Worm (Caenorhabditis elegans) whole organism, L4 larva: ENCODE data around the gene ent-2.

Experiments used
- D1046.2 ChIP-seq: fragments of 200-800 bp; sonication (Bioruptor generic); IDR thresholded peaks from 2 replicates; pipeline ENCODE4 v1.3.6; 2022; ENCODE audit warnings: missing genetic modification characterization, missing compliant biosample characterization
- F10B5.3 ChIP-seq: sonication (generic microtip); optimal IDR thresholded peaks from 2 replicates; lab custom pipeline; 2016; ENCODE audit warnings: mild to moderate bottlenecking, missing genetic modification characterization, missing compliant biosample characterization
- F26F4.8 ChIP-seq: fragments of 200-800 bp; sonication (Bioruptor generic); conservative IDR thresholded peaks from 2 replicates; pipeline ENCODE4 v1.3.6; 2022; ENCODE audit warnings: missing genetic modification characterization, missing compliant biosample characterization
- F44E2.7 ChIP-seq: fragments of 200-800 bp; sonication (Bioruptor generic); IDR thresholded peaks from 2 replicates; pipeline ENCODE4 v2.1.2; 2022; ENCODE audit warnings: missing genetic modification characterization, missing compliant biosample characterization
- T26A8.4 ChIP-seq: fragments of 200-800 bp; sonication (Bioruptor generic); IDR thresholded peaks from 2 replicates; pipeline ENCODE4 v1.3.6; 2022; ENCODE audit warnings: missing genetic modification characterization, missing compliant biosample characterization
- Y48G9A.11 ChIP-seq: fragments of 200-800 bp; sonication (Bioruptor generic); IDR thresholded peaks from 2 replicates; pipeline ENCODE4 v1.3.6; 2022; ENCODE audit warnings: missing genetic modification reagents, missing genetic modification characterization, missing compliant biosample characterization
- Y5F2A.4 ChIP-seq: fragments of 200-800 bp; sonication (Bioruptor generic); optimal IDR thresholded peaks from 2 replicates; lab custom pipeline; 2018; ENCODE audit warnings: mild to moderate bottlenecking, missing genetic modification characterization, missing compliant biosample characterization
- aha-1 ChIP-seq: fragments of 150-350 bp; peaks from one replicate; lab custom pipeline; 2014; ENCODE audit warnings: missing biosample characterization, missing genetic modification characterization
- ceh-62 ChIP-seq: sonication (generic microtip); optimal IDR thresholded peaks from 2 replicates; lab custom pipeline; 2017; ENCODE audit warnings: missing biosample characterization, missing genetic modification characterization
- ces-1 ChIP-seq: fragments of 150-350 bp; sonication (generic microtip); optimal IDR thresholded peaks from 4 replicates; lab custom pipeline; 2014; ENCODE audit warnings: missing biosample characterization, missing genetic modification reagents, missing genetic modification characterization
- cey-2 ChIP-seq: sonication (generic microtip); optimal IDR thresholded peaks from 3 replicates; lab custom pipeline; 2017; ENCODE audit warnings: missing genetic modification characterization, mild to moderate bottlenecking, missing compliant biosample characterization, antibody characterized with exemption, borderline replicate concordance; ENCODE audit not compliant: insufficient read depth
- ctbp-1 ChIP-seq: fragments of 200-800 bp; sonication (Bioruptor generic); IDR thresholded peaks from 2 replicates; pipeline ENCODE4 v1.3.6; 2022; ENCODE audit warnings: missing genetic modification reagents, missing genetic modification characterization, missing compliant biosample characterization
- daf-16 ChIP-seq, 3 experiments: sonication (generic microtip); optimal IDR thresholded peaks; 2 replicates each; lab custom pipeline; 2016 to 2017; ENCODE audit warnings: missing genetic modification characterization in 3 of 3, missing genetic modification reagents in 3 of 3, mild to moderate bottlenecking in 2 of 3, missing compliant biosample characterization in 2 of 3, missing biosample characterization in 1 of 3, moderate library complexity in 1 of 3
- daf-19 ChIP-seq: fragments of 200-800 bp; sonication (Bioruptor generic); conservative IDR thresholded peaks from 2 replicates; pipeline ENCODE4 v1.3.6; 2022; ENCODE audit warnings: missing genetic modification characterization, missing compliant biosample characterization
- daf-8 ChIP-seq: fragments of 200-800 bp; sonication (Bioruptor generic); IDR thresholded peaks from 2 replicates; pipeline ENCODE4 v1.3.6; 2022; ENCODE audit warnings: missing genetic modification characterization, missing compliant biosample characterization
- dmd-9 ChIP-seq: fragments of 200-800 bp; sonication (Bioruptor generic); IDR thresholded peaks from 2 replicates; pipeline ENCODE4 v1.3.6; 2022; ENCODE audit warnings: missing genetic modification reagents, missing genetic modification characterization, missing compliant biosample characterization
- egl-27 ChIP-seq: sonication (generic microtip); optimal IDR thresholded peaks from 3 replicates; lab custom pipeline; 2017; ENCODE audit warnings: missing biosample characterization, missing genetic modification reagents, missing genetic modification characterization
- lin-13 ChIP-seq: fragments of 150-350 bp; optimal IDR thresholded peaks from 2 replicates; lab custom pipeline; 2014; ENCODE audit warnings: missing biosample characterization, missing genetic modification reagents, missing genetic modification characterization
- mdl-1 ChIP-seq, 2 experiments: fragments of 150-350 bp in 1 of 2; sonication (generic microtip) in 1 of 2; optimal IDR thresholded peaks; 2 replicates each; lab custom pipeline; 2014 to 2017; ENCODE audit warnings: missing biosample characterization in 2 of 2, missing genetic modification characterization in 2 of 2
- mes-2 ChIP-seq: sonication (generic microtip); optimal IDR thresholded peaks from 2 replicates; lab custom pipeline; 2016; ENCODE audit warnings: missing genotype, mild to moderate bottlenecking, missing genetic modification characterization, missing compliant biosample characterization; ENCODE audit not compliant: poor library complexity, severe bottlenecking
- mxl-2 ChIP-seq: fragments of 200-800 bp; sonication (Bioruptor generic); conservative IDR thresholded peaks from 2 replicates; pipeline ENCODE4 v1.3.6; 2022; ENCODE audit warnings: missing genetic modification reagents, missing genetic modification characterization, missing compliant biosample characterization
- nhr-102 ChIP-seq: sonication (generic microtip); optimal IDR thresholded peaks from 2 replicates; lab custom pipeline; 2016; ENCODE audit warnings: mild to moderate bottlenecking, missing genetic modification characterization, moderate library complexity, missing compliant biosample characterization
- nhr-111 ChIP-seq: fragments of 200-800 bp; sonication (Bioruptor generic); optimal IDR thresholded peaks from 2 replicates; lab custom pipeline; 2018; ENCODE audit warnings: mild to moderate bottlenecking, missing genetic modification characterization, missing compliant biosample characterization
- nhr-237 ChIP-seq: sonication (generic microtip); optimal IDR thresholded peaks from 2 replicates; lab custom pipeline; 2017; ENCODE audit warnings: missing biosample characterization, missing genetic modification characterization
- nhr-28 ChIP-seq: fragments of 150-350 bp; optimal IDR thresholded peaks from 2 replicates; lab custom pipeline; 2014; ENCODE audit warnings: missing biosample characterization, missing genetic modification characterization
- nhr-42 ChIP-seq: fragments of 200-800 bp; sonication (Bioruptor generic); IDR thresholded peaks from 2 replicates; pipeline ENCODE4 v1.3.6; 2022; ENCODE audit warnings: missing genetic modification characterization, missing compliant biosample characterization
- nhr-48 ChIP-seq: sonication (generic microtip); optimal IDR thresholded peaks from 2 replicates; lab custom pipeline; 2016; ENCODE audit warnings: mild to moderate bottlenecking, missing genetic modification characterization, missing compliant biosample characterization
- php-3 ChIP-seq: fragments of 200-800 bp; sonication (Bioruptor generic); IDR thresholded peaks from 2 replicates; pipeline ENCODE4 v1.3.6; 2022; ENCODE audit warnings: missing genetic modification reagents, missing genetic modification characterization, missing compliant biosample characterization
- rbr-2 ChIP-seq: sonication (generic microtip); optimal IDR thresholded peaks from 2 replicates; lab custom pipeline; 2016; ENCODE audit warnings: missing genotype, missing genetic modification characterization, missing compliant biosample characterization
- saeg-2 ChIP-seq: fragments of 200-800 bp; sonication (Bioruptor generic); IDR thresholded peaks from 2 replicates; pipeline ENCODE4 v1.3.6; 2022; ENCODE audit warnings: missing genetic modification reagents, missing genetic modification characterization, missing compliant biosample characterization
- sdz-12 ChIP-seq: fragments of 200-800 bp; sonication (Bioruptor generic); optimal IDR thresholded peaks from 2 replicates; lab custom pipeline; 2018; ENCODE audit warnings: mild to moderate bottlenecking, missing genetic modification characterization, missing compliant biosample characterization
- set-16 ChIP-seq: fragments of 200-800 bp; sonication (Bioruptor generic); IDR thresholded peaks from 2 replicates; pipeline ENCODE4 v1.3.6; 2022; ENCODE audit warnings: missing genetic modification reagents, missing genetic modification characterization, missing compliant biosample characterization
- snpc-1.2 ChIP-seq: fragments of 200-800 bp; sonication (Bioruptor generic); IDR thresholded peaks from 2 replicates; pipeline ENCODE4 v1.3.6; 2022; ENCODE audit warnings: missing genetic modification reagents, missing genetic modification characterization, missing compliant biosample characterization
- unc-39 ChIP-seq: sonication (generic microtip); optimal IDR thresholded peaks from 2 replicates; lab custom pipeline; 2017; ENCODE audit warnings: missing biosample characterization, missing genetic modification characterization
- vab-7 ChIP-seq: fragments of 200-800 bp; sonication (Bioruptor generic); IDR thresholded peaks from 2 replicates; pipeline ENCODE4 v1.3.6; 2022; ENCODE audit warnings: missing genetic modification reagents, missing genetic modification characterization, missing compliant biosample characterization
- zag-1 ChIP-seq: fragments of 150-350 bp; optimal IDR thresholded peaks from 2 replicates; lab custom pipeline; 2014; ENCODE audit warnings: missing biosample characterization, missing genetic modification characterization

The ent-2 gene

ce11 chrX:15650428-15650827, 49.6 kb downstream of the ent-2 start:
- TF ChIP-seq set-16 (GFP tag; lab: Robert Waterston, UW) (peak; percentile 90), nhr-28 (tag; lab: Kevin White, UChicago) (no peak), dmd-9 (GFP tag; lab: Robert Waterston, UW) (0 out of 2 replicates have a peak, but pooled peaks have one; percentile 15), aha-1 (tag; lab: Kevin White, UChicago) (peak; percentile 9)
- TF ChIP-seq, all 104 proteins: peak for 3

DNA sequence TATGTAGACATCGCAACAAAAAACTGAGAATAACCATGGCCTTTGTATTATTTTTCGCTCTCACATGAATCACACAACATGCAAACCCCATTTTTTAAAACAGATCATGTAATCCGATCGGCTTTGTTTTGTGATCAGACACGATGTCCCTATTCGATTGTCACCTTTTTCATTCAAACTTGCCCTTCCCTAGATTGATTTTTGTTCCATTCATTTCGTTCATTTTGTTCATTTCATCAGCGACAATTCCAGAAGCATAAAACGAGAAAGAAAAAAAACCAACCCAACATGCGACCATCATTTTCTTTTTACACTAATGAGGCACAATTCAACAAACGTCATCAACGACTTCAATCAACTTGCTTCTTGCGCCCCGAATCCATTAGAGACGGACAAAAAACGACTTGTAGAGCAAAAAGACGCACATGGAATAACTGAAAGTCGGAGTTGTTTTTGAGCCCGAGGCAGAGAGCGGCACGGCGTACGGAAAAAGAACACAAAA, 50.1 kb downstream of the ent-2 start, which contains the start of gene F59D12.3:
TSS of gene F59D12.3 (minus strand) at position 51 of the 502 bp plus-strand sequence.
- TF ChIP-seq unc-39 (no peak), mes-2 (no peak), F10B5.3 (tag; lab: Kevin White, UChicago) (no peak), nhr-102 (tag; lab: Kevin White, UChicago) (no peak), nhr-42 (GFP tag; lab: Robert Waterston, UW) (no peak), nhr-111 (GFP tag; lab: Kevin White, UChicago) (no peak), sdz-12 (GFP tag; lab: Kevin White, UChicago) (no peak), nhr-28 (tag; lab: Kevin White, UChicago) (no peak), nhr-237 (tag; lab: Kevin White, UChicago) (no peak), T26A8.4 (GFP tag; lab: Robert Waterston, UW) (no peak), daf-19 (GFP tag; lab: Robert Waterston, UW) (no peak), egl-27 (tag; lab: Kevin White, UChicago) (no peak), php-3 (GFP tag; lab: Robert Waterston, UW) (no peak)

DNA sequence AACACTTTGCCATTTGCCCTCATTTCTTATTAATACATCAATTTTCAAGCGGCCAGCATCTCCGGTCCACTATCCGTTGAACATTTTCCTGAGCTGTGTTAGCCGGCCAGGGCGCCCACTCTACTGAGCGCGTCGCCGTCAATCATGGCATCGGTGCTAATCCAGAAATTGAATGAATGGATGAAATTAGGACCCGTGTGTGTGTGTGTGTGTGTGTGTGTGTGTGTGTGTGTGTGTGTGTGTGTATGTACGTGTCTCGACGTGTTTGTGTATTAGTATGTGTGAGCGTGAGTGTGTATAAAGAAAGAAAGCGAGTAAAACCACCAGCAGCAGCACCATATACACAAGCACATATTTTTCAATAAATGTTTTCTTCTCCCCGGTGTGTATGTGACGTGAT, 52.3 kb downstream of the ent-2 start:
- TF ChIP-seq unc-39 (no peak), F10B5.3 (tag; lab: Kevin White, UChicago) (no peak), ceh-62 (tag; lab: Kevin White, UChicago) (no peak), ctbp-1 (0 out of 2 replicates have a peak, but pooled peaks have one; percentile 19), mxl-2 (GFP tag; lab: Robert Waterston, UW) (no peak), mdl-1 (tag; optimal IDR thresholded peaks at IDR 0.05; lab: Kevin White, UChicago) (no peak), daf-8 (GFP tag; lab: Robert Waterston, UW) (no peak), ces-1 (GFP tag; lab: Kevin White, UChicago) (no peak), nhr-42 (GFP tag; lab: Robert Waterston, UW) (no peak), lin-13 (GFP tag; lab: Kevin White, UChicago) (no peak), Y48G9A.11 (no peak), nhr-102 (tag; lab: Kevin White, UChicago) (no peak), rbr-2 (peak; percentile 33), nhr-28 (tag; lab: Kevin White, UChicago) (no peak), F44E2.7 (no peak), php-3 (GFP tag; lab: Robert Waterston, UW) (no peak), cey-2 (tag; lab: Kevin White, UChicago) (no peak), set-16 (GFP tag; lab: Robert Waterston, UW) (no peak), zag-1 (tag; lab: Kevin White, UChicago) (no peak), F26F4.8 (no peak), nhr-48 (tag; lab: Kevin White, UChicago) (no peak), saeg-2 (GFP tag; lab: Robert Waterston, UW) (no peak), snpc-1.2 (GFP tag; lab: Robert Waterston, UW) (0 out of 2 replicates have a peak, but pooled peaks have one; percentile 12), D1046.2 (GFP tag; lab: Robert Waterston, UW) (no peak), aha-1 (tag; lab: Kevin White, UChicago) (no peak), daf-16 (GFP tag; optimal IDR thresholded peaks at IDR 0.05; lab: Kevin White, UChicago) (peak in 1 of 2 experiments; percentile 4), daf-16 (tag; optimal IDR thresholded peaks at IDR 0.05; lab: Kevin White, UChicago) (no peak), nhr-237 (tag; lab: Kevin White, UChicago) (no peak), Y5F2A.4 (GFP tag; lab: Kevin White, UChicago) (no peak), vab-7 (GFP tag; lab: Robert Waterston, UW) (no peak)
